Worm (Caenorhabditis elegans): ENCODE measurements around the gene B0001.2.

DNA sequence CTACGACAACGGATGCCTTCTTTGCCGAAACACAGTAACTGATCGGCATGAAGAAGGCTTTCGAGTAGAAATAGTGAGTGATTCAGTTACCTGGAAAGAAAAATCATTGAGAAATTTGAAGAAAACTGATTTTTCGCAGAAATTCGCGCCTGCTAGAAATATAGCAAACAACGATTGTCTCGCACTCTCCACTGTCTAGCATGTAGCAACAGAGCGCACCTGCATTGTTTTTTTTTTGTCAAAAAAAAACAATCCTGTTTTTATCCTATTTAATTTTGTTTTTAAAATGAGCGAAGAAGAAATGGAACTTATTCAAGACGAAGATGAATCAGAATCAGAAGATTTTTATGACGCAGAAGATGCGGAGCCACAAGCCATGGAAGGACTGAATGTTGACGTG is 29.7 kb downstream of the B0001.2 start, which contains the start of the genes ddb-1 and M18.6:
- TF ChIP-seq hlh-6 (tag; optimal IDR thresholded peaks at IDR 0.05) (no peak), elt-2 (tag; optimal IDR thresholded peaks at IDR 0.05) (no peak), fkh-10 (GFP tag; optimal IDR thresholded peaks at IDR 0.05) (no peak), nhr-232 (tag; optimal IDR thresholded peaks at IDR 0.05) (no peak), F13H6.1 (tag; optimal IDR thresholded peaks at IDR 0.05) (no peak), ama-1 (optimal IDR thresholded peaks at IDR 0.05) (no peak), dmd-4 (tag; optimal IDR thresholded peaks at IDR 0.05; ENCODE audit: borderline replicate concordance) (no peak), hlh-30 (tag; optimal IDR thresholded peaks at IDR 0.05; ENCODE audit: insufficient read depth) (no peak), syd-9 (tag; optimal IDR thresholded peaks at IDR 0.05) (no peak), pqm-1 (tag; optimal IDR thresholded peaks at IDR 0.05) (no peak), tbx-2 (tag; optimal IDR thresholded peaks at IDR 0.05) (no peak), mec-3 (tag; optimal IDR thresholded peaks at IDR 0.05; ENCODE audit: borderline replicate concordance) (no peak), K09A11.1 (tag; optimal IDR thresholded peaks at IDR 0.05; ENCODE audit: insufficient read depth) (no peak), pag-3 (tag; optimal IDR thresholded peaks at IDR 0.05; ENCODE audit: borderline replicate concordance) (no peak)

All from whole organism, late embryonic.